Worm (Caenorhabditis elegans) whole organism, L4/young adult: Measurements from ENCODE around the gene T11F9.22.

Source experiments
- dao-5 ChIP-seq: sonication (generic microtip); optimal IDR thresholded peaks from 2 replicates; lab custom pipeline; 2016; ENCODE audit warnings: missing genotype, missing genetic modification characterization, moderate library complexity, missing compliant biosample characterization
- him-1 ChIP-seq: sonication (generic microtip); optimal IDR thresholded peaks from 2 replicates; lab custom pipeline; 2016; ENCODE audit warnings: missing genotype, missing genetic modification reagents, missing genetic modification characterization, missing compliant biosample characterization

ce11 chrV:11516141-11516591 is 36.7 kb downstream of the T11F9.22 start, which contains the start of gene sdz-8:
- TF ChIP-seq him-1 (no peak), dao-5 (tag; lab: Kevin White, UChicago) (no peak)
